Worm (Caenorhabditis elegans) whole organism, L3 larva: ENCODE results near the gene F02E8.4.

Experiments used
- aly-2 ChIP-seq: fragments of 150-350 bp; optimal IDR thresholded peaks from 2 replicates; lab custom pipeline; 2014; ENCODE audit warnings: missing biosample characterization, missing genetic modification characterization
- daf-12 ChIP-seq: fragments of 150-350 bp; optimal IDR thresholded peaks from 2 replicates; lab custom pipeline; 2014; ENCODE audit warnings: missing biosample characterization, missing genetic modification reagents, missing genetic modification characterization
- elt-2 ChIP-seq: sonication (generic microtip); optimal IDR thresholded peaks from 2 replicates; lab custom pipeline; 2016; ENCODE audit warnings: missing genetic modification reagents, mild to moderate bottlenecking, missing genetic modification characterization, missing compliant biosample characterization
- eor-1 ChIP-seq, 2 experiments: fragments of 150-350 bp; optimal IDR thresholded peaks; 2 replicates each; lab custom pipeline; 2014 to 2018; ENCODE audit warnings: missing biosample characterization in 2 of 2, missing genetic modification characterization in 2 of 2
- jun-1 ChIP-seq: fragments of 150-350 bp; optimal IDR thresholded peaks from 2 replicates; lab custom pipeline; 2014; ENCODE audit warnings: missing biosample characterization, missing genetic modification reagents, missing genetic modification characterization
- lin-15B ChIP-seq: fragments of 150-350 bp; optimal IDR thresholded peaks from 2 replicates; lab custom pipeline; 2014; ENCODE audit warnings: missing biosample characterization, missing genetic modification characterization
- lin-39 ChIP-seq: fragments of 150-350 bp; optimal IDR thresholded peaks from 2 replicates; lab custom pipeline; 2018; ENCODE audit warnings: missing biosample characterization, missing genetic modification reagents, missing genetic modification characterization
- mdl-1 ChIP-seq: fragments of 150-350 bp; optimal IDR thresholded peaks from 2 replicates; lab custom pipeline; 2014; ENCODE audit warnings: missing biosample characterization, missing genetic modification characterization
- nhr-12 ChIP-seq: fragments of 150-350 bp; optimal IDR thresholded peaks from 2 replicates; lab custom pipeline; 2014; ENCODE audit warnings: missing biosample characterization, missing genetic modification characterization
- nhr-28 ChIP-seq: fragments of 150-350 bp; optimal IDR thresholded peaks from 2 replicates; lab custom pipeline; 2014; ENCODE audit warnings: missing biosample characterization, missing genetic modification characterization
- nhr-77 ChIP-seq: fragments of 150-350 bp; optimal IDR thresholded peaks from 2 replicates; lab custom pipeline; 2014; ENCODE audit warnings: missing biosample characterization, missing genetic modification characterization
- skn-1 ChIP-seq: fragments of 150-350 bp; optimal IDR thresholded peaks from 2 replicates; lab custom pipeline; 2014; ENCODE audit warnings: missing biosample characterization, missing genetic modification characterization
- snpc-4 ChIP-seq: fragments of 150-350 bp; optimal IDR thresholded peaks from 2 replicates; lab custom pipeline; 2014; ENCODE audit warnings: missing biosample characterization, missing genetic modification characterization
- unc-39 ChIP-seq: sonication (generic microtip); optimal IDR thresholded peaks from 4 replicates; lab custom pipeline; 2017; ENCODE audit warnings: missing biosample characterization, missing genetic modification characterization

DNA sequence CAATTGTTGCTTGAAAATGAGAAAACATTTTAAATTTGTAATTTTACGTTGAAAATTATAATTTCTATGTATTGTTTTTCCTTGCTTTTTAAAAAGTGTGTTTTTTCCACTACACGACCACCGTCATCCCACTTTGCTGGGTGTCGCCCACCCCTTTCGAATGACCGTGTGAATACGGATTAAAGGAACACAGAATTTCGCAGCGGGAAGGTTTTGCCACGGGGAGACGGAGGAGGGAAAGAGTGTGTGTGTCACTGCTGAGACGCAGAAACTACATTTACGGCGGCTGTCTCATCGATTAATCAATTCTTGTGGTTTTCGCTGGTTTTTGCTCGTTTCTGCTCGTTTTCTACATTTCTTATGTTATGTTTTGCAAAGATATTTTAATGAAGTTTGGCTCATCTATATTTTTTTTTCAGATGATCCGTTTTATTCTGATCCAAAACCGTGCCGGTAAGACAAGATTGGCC lies 4.0 kb downstream of the F02E8.4 start, which contains the start of gene aps-2:
- peak; percentile 38 for TF ChIP-seq elt-2
- no peak for TF ChIP-seq mdl-1
- no peak for TF ChIP-seq daf-12
- no peak for TF ChIP-seq eor-1 (tag; optimal IDR thresholded peaks at IDR 0.05; lab: Kevin White, UChicago)
- TF ChIP-seq lin-15B (tag; lab: Kevin White, UChicago), result peak; percentile 35
- peak; percentile 21 for TF ChIP-seq skn-1
- no peak for TF ChIP-seq nhr-12
- no peak for TF ChIP-seq nhr-28 (tag; lab: Kevin White, UChicago)
- TF ChIP-seq aly-2, result no peak
- TF ChIP-seq jun-1 (tag; lab: Kevin White, UChicago), result no peak
- TF ChIP-seq snpc-4, result peak; percentile 61
- TF ChIP-seq unc-39 (tag; lab: Kevin White, UChicago), result no peak
- no peak for TF ChIP-seq nhr-77 (tag; lab: Kevin White, UChicago)
- peak; percentile 78 for TF ChIP-seq lin-39 (tag; lab: Kevin White, UChicago)
